Fruit fly (Drosophila melanogaster) whole organism, wandering third instar larva: ENCODE measurements around the gene Prosbeta2.

Experiments
- Abd-B ChIP-seq: fragments of >200 bp; optimal IDR thresholded peaks from 2 replicates; lab custom pipeline; 2017; ENCODE audit warnings: missing biosample characterization, missing genetic modification characterization
- CG32264 ChIP-seq: fragments of 200-800 bp; sonication (Bioruptor generic); optimal IDR thresholded peaks from 2 replicates; lab custom pipeline; 2016; ENCODE audit warnings: missing biosample characterization, missing genetic modification characterization
- CrebA ChIP-seq: fragments of 200-800 bp; sonication (Bioruptor generic); optimal IDR thresholded peaks from 2 replicates; lab custom pipeline; 2016; ENCODE audit warnings: missing biosample characterization, mild to moderate bottlenecking, missing genetic modification characterization, borderline replicate concordance
- Dfd ChIP-seq: fragments of >200 bp; optimal IDR thresholded peaks from 2 replicates; lab custom pipeline; 2017; ENCODE audit warnings: missing biosample characterization, missing genetic modification characterization
- Dif ChIP-seq: fragments of 200-275, 200-300 bp; sonication (Bioruptor generic); optimal IDR thresholded peaks from 2 replicates; lab custom pipeline; 2018; ENCODE audit warnings: missing biosample characterization, missing genetic modification characterization; ENCODE audit not compliant: partially characterized antibody
- GATAd ChIP-seq: sonication (Bioruptor generic); optimal IDR thresholded peaks from 2 replicates; lab custom pipeline; 2016; ENCODE audit warnings: missing biosample characterization, missing genetic modification characterization
- HLH106 ChIP-seq: fragments of 200-800 bp; optimal IDR thresholded peaks from 3 replicates; lab custom pipeline; 2019; ENCODE audit warnings: missing biosample characterization, mild to moderate bottlenecking, missing genetic modification characterization, moderate library complexity
- Hnf4 ChIP-seq: fragments of 200-800 bp; sonication (Bioruptor generic); optimal IDR thresholded peaks from 2 replicates; lab custom pipeline; 2016; ENCODE audit warnings: missing biosample characterization, mild to moderate bottlenecking, missing genetic modification characterization
- Hr83 ChIP-seq: fragments of 200-300 bp; sonication (Bioruptor generic); optimal IDR thresholded peaks from 2 replicates; lab custom pipeline; 2016; ENCODE audit warnings: missing biosample characterization, mild to moderate bottlenecking, missing genetic modification characterization, moderate library complexity; ENCODE audit not compliant: poor library complexity, severe bottlenecking
- Jra ChIP-seq: sonication (Bioruptor generic); optimal IDR thresholded peaks from 2 replicates; lab custom pipeline; 2016; ENCODE audit warnings: missing biosample characterization, missing genetic modification characterization
- Myc ChIP-seq: fragments of >200 bp; optimal IDR thresholded peaks from 2 replicates; lab custom pipeline; 2017
- N ChIP-seq: fragments of >200 bp; optimal IDR thresholded peaks from 2 replicates; lab custom pipeline; 2018; ENCODE audit warnings: missing biosample characterization, missing external identifiers, missing genetic modification characterization
- OdsH ChIP-seq: fragments of 200-800 bp; sonication (Bioruptor generic); optimal IDR thresholded peaks from 2 replicates; lab custom pipeline; 2016; ENCODE audit warnings: missing biosample characterization, mild to moderate bottlenecking, missing genetic modification characterization
- Rel ChIP-seq, 2 experiments: fragments of 200-800 bp; sonication (Bioruptor generic) in 1 of 2; optimal IDR thresholded peaks; 2 replicates in 1 of 2; 3 replicates in 1 of 2; lab custom pipeline; 2016 to 2019; ENCODE audit warnings: mild to moderate bottlenecking in 2 of 2, missing biosample characterization in 2 of 2, missing genetic modification characterization in 2 of 2, moderate library complexity in 1 of 2
- Sp1 ChIP-seq: fragments of 200-800 bp; sonication (Bioruptor generic); optimal IDR thresholded peaks from 3 replicates; lab custom pipeline; 2019; ENCODE audit warnings: missing biosample characterization, mild to moderate bottlenecking, missing genetic modification characterization, moderate library complexity
- Vsx2 ChIP-seq: fragments of 200-300, 225-300 bp; sonication (Bioruptor generic); optimal IDR thresholded peaks from 2 replicates; lab custom pipeline; 2018; ENCODE audit warnings: missing biosample characterization, missing genetic modification characterization; ENCODE audit not compliant: partially characterized antibody
- br ChIP-seq: fragments of 200-800 bp; sonication (Bioruptor generic); optimal IDR thresholded peaks from 2 replicates; lab custom pipeline; 2016; ENCODE audit warnings: missing biosample characterization, missing genetic modification characterization
- brk ChIP-seq: fragments of 200-800 bp; sonication (Bioruptor generic); optimal IDR thresholded peaks from 2 replicates; lab custom pipeline; 2016; ENCODE audit warnings: missing biosample characterization, mild to moderate bottlenecking, missing genetic modification characterization
- dl ChIP-seq, 2 experiments: fragments of 175-275, 200-275 bp in 1 of 2; fragments of 200-275 bp in 1 of 2; sonication (Bioruptor generic); optimal IDR thresholded peaks; lab custom pipeline; 2018; ENCODE audit warnings: mild to moderate bottlenecking in 2 of 2, missing biosample characterization in 2 of 2, missing genetic modification characterization in 2 of 2, moderate library complexity in 2 of 2; ENCODE audit not compliant: partially characterized antibody in 2 of 2, insufficient read depth in 1 of 2
- dmrt93B ChIP-seq: fragments of 200-800 bp; sonication (Bioruptor generic); optimal IDR thresholded peaks from 2 replicates; lab custom pipeline; 2018; ENCODE audit warnings: missing biosample characterization, mild to moderate bottlenecking, missing genetic modification characterization
- dsf ChIP-seq: sonication (Bioruptor generic); optimal IDR thresholded peaks from 2 replicates; lab custom pipeline; 2016; ENCODE audit warnings: missing biosample characterization, missing genetic modification characterization, borderline replicate concordance
- ey ChIP-seq: fragments of 200-800 bp; sonication (Bioruptor generic); optimal IDR thresholded peaks from 2 replicates; lab custom pipeline; 2016; ENCODE audit warnings: missing biosample characterization, missing genetic modification characterization
- foxo ChIP-seq, 2 experiments: fragments of 200-800 bp; sonication (Bioruptor generic); optimal IDR thresholded peaks; 2 replicates in 1 of 2; 3 replicates in 1 of 2; lab custom pipeline; 2016 to 2017; ENCODE audit warnings: missing biosample characterization in 2 of 2, missing genetic modification characterization in 2 of 2
- fru ChIP-seq: fragments of 200-800 bp; sonication (Bioruptor generic); optimal IDR thresholded peaks from 3 replicates; lab custom pipeline; 2016; ENCODE audit warnings: missing biosample characterization, mild to moderate bottlenecking, missing genetic modification characterization
- h ChIP-seq: fragments of 200-800 bp; sonication (Bioruptor generic); optimal IDR thresholded peaks from 3 replicates; lab custom pipeline; 2016; ENCODE audit warnings: missing biosample characterization, mild to moderate bottlenecking, missing genetic modification characterization
- jim ChIP-seq: fragments of 175-275, 200-325 bp; sonication (Bioruptor generic); optimal IDR thresholded peaks from 2 replicates; lab custom pipeline; 2016; ENCODE audit warnings: missing biosample characterization, mild to moderate bottlenecking, missing genetic modification characterization
- pan ChIP-seq: fragments of >200 bp; optimal IDR thresholded peaks from 2 replicates; lab custom pipeline; 2017
- psq ChIP-seq: fragments of 200-800 bp; sonication (Bioruptor generic); optimal IDR thresholded peaks from 3 replicates; lab custom pipeline; 2017; ENCODE audit warnings: missing biosample characterization, mild to moderate bottlenecking, missing genetic modification characterization, moderate library complexity
- rgr ChIP-seq: fragments of 200-800 bp; sonication (Bioruptor generic); optimal IDR thresholded peaks from 3 replicates; lab custom pipeline; 2016; ENCODE audit warnings: missing biosample characterization, mild to moderate bottlenecking, missing genetic modification characterization
- sv ChIP-seq: fragments of 200-800 bp; sonication (Bioruptor generic); optimal IDR thresholded peaks from 3 replicates; lab custom pipeline; 2016; ENCODE audit warnings: missing biosample characterization, missing genetic modification characterization
- tai ChIP-seq: sonication (Bioruptor generic); optimal IDR thresholded peaks from 2 replicates; lab custom pipeline; 2016; ENCODE audit warnings: missing biosample characterization, missing genetic modification characterization
- usp ChIP-seq: fragments of >200 bp; optimal IDR thresholded peaks from 2 replicates; lab custom pipeline; 2017; ENCODE audit warnings: missing biosample characterization, missing genetic modification characterization
- woc ChIP-seq: sonication (Bioruptor generic); optimal IDR thresholded peaks from 2 replicates; lab custom pipeline; 2016; ENCODE audit warnings: missing biosample characterization, mild to moderate bottlenecking, missing genetic modification characterization

The Prosbeta2 gene

dm6 chr3L:14970213-14970612 lies 29.5 kb upstream of the Prosbeta2 start:
- TF ChIP-seq brk = no peak
- TF ChIP-seq Vsx2 (GFP tag; lab: Kevin White, UChicago) = no peak
- no peak for TF ChIP-seq Hr83
- no peak for TF ChIP-seq foxo (GFP tag; optimal IDR thresholded peaks at IDR 0.05; lab: Kevin White, UChicago)
- TF ChIP-seq CG32264 (GFP tag; lab: Kevin White, UChicago) = no peak
- TF ChIP-seq Dif = no peak
- no peak for TF ChIP-seq fru
- no peak for TF ChIP-seq pan (lab: Kevin White, UChicago)
- TF ChIP-seq ey (GFP tag; lab: Kevin White, UChicago) = no peak
- no peak for TF ChIP-seq jim (GFP tag; lab: Kevin White, UChicago)
- no peak for TF ChIP-seq N (GFP tag; lab: Kevin White, UChicago)
- no peak for TF ChIP-seq tai (GFP tag; lab: Kevin White, UChicago)
- no peak for TF ChIP-seq rgr

DNA sequence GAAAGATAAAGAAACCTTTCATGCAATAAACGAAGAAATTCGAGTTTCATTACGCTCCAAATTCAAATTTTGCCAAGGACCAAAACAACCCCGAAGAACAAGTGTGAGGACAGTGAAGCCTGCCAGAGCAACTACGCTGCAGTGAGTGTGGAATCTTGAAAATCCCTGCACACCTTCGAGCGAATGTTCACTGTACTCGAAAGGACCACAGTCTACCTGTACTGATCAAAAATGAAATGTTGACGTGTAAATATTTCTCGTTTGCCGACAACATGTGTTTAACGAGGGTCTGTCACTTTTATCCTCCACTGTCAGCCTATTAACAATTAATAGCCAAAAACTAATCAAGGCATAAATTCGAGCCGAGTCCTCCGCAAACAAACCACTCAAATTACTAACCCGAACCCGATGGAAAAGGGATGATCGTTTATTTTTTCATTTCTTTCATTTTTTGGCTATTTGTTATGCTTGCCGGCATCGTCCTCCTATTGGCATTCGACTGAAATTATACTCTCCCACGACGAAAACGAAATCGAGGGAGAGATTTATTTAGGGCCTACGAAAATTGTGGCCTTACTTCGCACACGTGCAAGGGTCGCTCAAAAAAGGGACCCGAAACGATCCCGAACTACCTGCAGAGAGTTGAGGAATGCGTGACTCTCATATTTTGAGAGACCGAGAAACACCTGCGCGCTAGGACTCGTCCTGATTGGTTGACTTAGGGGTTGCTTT lies 27.7 kb upstream of the Prosbeta2 start:
- TF ChIP-seq tai (GFP tag; lab: Kevin White, UChicago) (no peak), Abd-B (GFP tag; lab: Kevin White, UChicago) (no peak), Dfd (no peak), foxo (GFP tag; optimal IDR thresholded peaks at IDR 0.05; lab: Kevin White, UChicago) (peak in 1 of 2 experiments; percentile 50), HLH106 (tag; lab: Kevin White, UChicago) (peak; percentile 34), rgr (peak; percentile 28), CG32264 (GFP tag; lab: Kevin White, UChicago) (no peak), br (peak; percentile 35), dl (GFP tag; optimal IDR thresholded peaks at IDR 0.05; lab: Kevin White, UChicago; ENCODE audit: insufficient read depth in 1 of 2, partially characterized antibody in 2 of 2) (peak in 1 of 2 experiments; percentile 13), jim (GFP tag; lab: Kevin White, UChicago) (no peak), ey (GFP tag; lab: Kevin White, UChicago) (peak; percentile 11), woc (GFP tag; lab: Kevin White, UChicago) (peak; percentile 68), psq (peak; percentile 10), h (peak; percentile 32), CrebA (GFP tag; lab: Kevin White, UChicago) (no peak), Sp1 (GFP tag; lab: Kevin White, UChicago) (peak; percentile 4), fru (peak; percentile 37), OdsH (GFP tag; lab: Kevin White, UChicago) (peak; percentile 18), GATAd (no peak), Jra (GFP tag; lab: Kevin White, UChicago) (no peak), Hnf4 (GFP tag; lab: Kevin White, UChicago) (peak; percentile 14)

- no peak for TF ChIP-seq Abd-B (GFP tag; lab: Kevin White, UChicago)
- TF ChIP-seq sv (GFP tag; lab: Kevin White, UChicago) = no peak
- TF ChIP-seq ey (GFP tag; lab: Kevin White, UChicago) = no peak
- TF ChIP-seq Hr83 = no peak
- no peak for TF ChIP-seq dsf (GFP tag; lab: Kevin White, UChicago)
- no peak for TF ChIP-seq psq
- no peak for TF ChIP-seq dmrt93B (GFP tag; lab: Kevin White, UChicago)
- TF ChIP-seq Dif = no peak
- TF ChIP-seq brk = no peak
- TF ChIP-seq Myc = no peak
- TF ChIP-seq Jra (GFP tag; lab: Kevin White, UChicago) = no peak
- TF ChIP-seq Dfd = no peak
- TF ChIP-seq Hnf4 (GFP tag; lab: Kevin White, UChicago) = no peak
- TF ChIP-seq usp (GFP tag; lab: Kevin White, UChicago) = no peak
- no peak for TF ChIP-seq Rel (GFP tag; optimal IDR thresholded peaks at IDR 0.05; lab: Kevin White, UChicago)
- TF ChIP-seq Rel (tag; optimal IDR thresholded peaks at IDR 0.05; lab: Kevin White, UChicago) = no peak
- no peak for TF ChIP-seq h
- no peak for TF ChIP-seq OdsH (GFP tag; lab: Kevin White, UChicago)
- TF ChIP-seq CrebA (GFP tag; lab: Kevin White, UChicago) = no peak
Measured at dm6 chr3L:14972625-14973250, 27.0 kb upstream of the Prosbeta2 start, which contains the start of gene Brd. TSS of gene Brd (plus strand) at chr3L:14972667.
